Fruit fly (Drosophila melanogaster): ENCODE measurements around the gene eIF3e.

The eIF3e gene

dm6 chr3L:16748343-16748742 lies 38.4 kb downstream of the eIF3e start:
- TF ChIP-seq lola (GFP tag; optimal IDR thresholded peaks at IDR 0.05) (no peak), Hr83 (GFP tag; optimal IDR thresholded peaks at IDR 0.05; ENCODE audit: poor library complexity, severe bottlenecking) (no peak), rgr (GFP tag; optimal IDR thresholded peaks at IDR 0.05) (peak; percentile 2), Sp1 (GFP tag; optimal IDR thresholded peaks at IDR 0.05) (peak; percentile 44), brk (GFP tag; optimal IDR thresholded peaks at IDR 0.05) (no peak), usp (GFP tag; optimal IDR thresholded peaks at IDR 0.05) (no peak), Jra (GFP tag; optimal IDR thresholded peaks at IDR 0.05) (no peak), CrebA (GFP tag; optimal IDR thresholded peaks at IDR 0.05; ENCODE audit: borderline replicate concordance) (no peak), Hnf4 (GFP tag; optimal IDR thresholded peaks at IDR 0.05) (no peak), br (GFP tag; optimal IDR thresholded peaks at IDR 0.05) (no peak), GATAd (GFP tag; optimal IDR thresholded peaks at IDR 0.05) (no peak), foxo (GFP tag; optimal IDR thresholded peaks at IDR 0.05) (peak in 1 of 2 experiments; percentile 28), N (GFP tag; optimal IDR thresholded peaks at IDR 0.05) (no peak), fru (GFP tag; optimal IDR thresholded peaks at IDR 0.05) (peak; percentile 28), Vsx2 (GFP tag; optimal IDR thresholded peaks at IDR 0.05; ENCODE audit: partially characterized antibody) (no peak), psq (GFP tag; optimal IDR thresholded peaks at IDR 0.05) (peak; percentile 16), dsf (GFP tag; optimal IDR thresholded peaks at IDR 0.05; ENCODE audit: borderline replicate concordance) (no peak), Hr78 (GFP tag; optimal IDR thresholded peaks at IDR 0.05) (no peak), dmrt93B (GFP tag; optimal IDR thresholded peaks at IDR 0.05) (no peak), dl (GFP tag; optimal IDR thresholded peaks at IDR 0.05; ENCODE audit: insufficient read depth in 1 of 2, partially characterized antibody in 2 of 2) (no peak), Dfd (GFP tag; optimal IDR thresholded peaks at IDR 0.05) (no peak), OdsH (GFP tag; optimal IDR thresholded peaks at IDR 0.05) (peak; percentile 11), jim (GFP tag; optimal IDR thresholded peaks at IDR 0.05) (no peak), woc (GFP tag; optimal IDR thresholded peaks at IDR 0.05) (no peak), sv (GFP tag; optimal IDR thresholded peaks at IDR 0.05) (no peak), Dif (GFP tag; optimal IDR thresholded peaks at IDR 0.05; ENCODE audit: partially characterized antibody) (no peak), HLH106 (tag; optimal IDR thresholded peaks at IDR 0.05) (peak; percentile 46), Mio (GFP tag; optimal IDR thresholded peaks at IDR 0.05) (no peak), CG32264 (GFP tag; optimal IDR thresholded peaks at IDR 0.05) (no peak), Abd-B (GFP tag; optimal IDR thresholded peaks at IDR 0.05) (no peak), CG9705 (GFP tag; optimal IDR thresholded peaks at IDR 0.05) (no peak), h (GFP tag; optimal IDR thresholded peaks at IDR 0.05) (peak; percentile 25), pan (optimal IDR thresholded peaks at IDR 0.05) (no peak), tai (GFP tag; optimal IDR thresholded peaks at IDR 0.05) (no peak), ey (GFP tag; optimal IDR thresholded peaks at IDR 0.05) (no peak), sage (GFP tag; optimal IDR thresholded peaks at IDR 0.05) (no peak), Rel (GFP tag; optimal IDR thresholded peaks at IDR 0.05) (no peak), Rel (tag; optimal IDR thresholded peaks at IDR 0.05) (no peak), Myc (optimal IDR thresholded peaks at IDR 0.05) (no peak)

DNA sequence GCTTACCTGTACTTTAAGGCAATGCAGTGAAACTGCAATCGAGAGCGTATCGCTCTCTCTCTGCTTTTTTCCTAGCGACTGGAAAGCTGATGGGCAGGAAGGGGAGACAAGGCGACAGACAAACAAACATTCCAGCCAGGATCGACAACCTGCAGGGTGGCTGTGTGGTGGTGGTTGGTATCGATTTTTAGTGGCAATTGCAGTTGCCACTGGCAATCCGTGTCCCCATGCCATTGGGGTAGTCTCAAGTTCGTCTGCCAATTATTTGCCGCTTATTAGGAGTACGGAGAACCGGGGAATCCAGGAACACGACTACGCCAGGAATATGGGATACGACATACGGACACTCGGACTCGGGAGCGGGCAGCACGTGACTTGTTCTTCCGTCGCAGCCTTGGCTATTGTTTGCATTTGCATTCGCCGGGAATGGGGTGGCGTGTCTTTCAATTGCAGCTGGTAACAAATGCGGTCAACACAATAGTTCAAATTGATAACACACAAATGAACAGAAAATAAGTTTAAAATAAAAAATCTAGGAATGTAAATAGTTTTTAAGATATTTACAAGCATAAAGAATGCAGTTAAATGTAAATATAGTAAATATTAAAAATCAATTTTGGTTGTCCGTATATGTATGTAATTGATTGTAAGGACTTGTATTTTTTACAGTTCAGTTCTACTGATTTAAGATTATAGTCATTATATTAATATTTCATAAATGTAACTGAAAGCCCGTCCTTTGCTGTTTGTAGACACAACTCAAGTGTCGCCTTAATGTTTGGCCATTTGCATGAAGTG lies 40.0 kb downstream of the eIF3e start:
- TF ChIP-seq h (GFP tag; optimal IDR thresholded peaks at IDR 0.05), result no peak
- TF ChIP-seq Hnf4 (GFP tag; optimal IDR thresholded peaks at IDR 0.05), result no peak
- peak; percentile 29 for TF ChIP-seq HLH106 (tag; optimal IDR thresholded peaks at IDR 0.05)
- TF ChIP-seq Myc (optimal IDR thresholded peaks at IDR 0.05), result no peak
- no peak for TF ChIP-seq Hr78 (GFP tag; optimal IDR thresholded peaks at IDR 0.05)
- TF ChIP-seq Sp1 (GFP tag; optimal IDR thresholded peaks at IDR 0.05), result peak; percentile 34
- no peak for TF ChIP-seq Rel (GFP tag; optimal IDR thresholded peaks at IDR 0.05)
- no peak for TF ChIP-seq Rel (tag; optimal IDR thresholded peaks at IDR 0.05)
- TF ChIP-seq foxo (GFP tag; optimal IDR thresholded peaks at IDR 0.05), result peak in 1 of 2 experiments; percentile 19
- peak; percentile 22 for TF ChIP-seq OdsH (GFP tag; optimal IDR thresholded peaks at IDR 0.05)
- no peak for TF ChIP-seq psq (GFP tag; optimal IDR thresholded peaks at IDR 0.05)
- no peak for TF ChIP-seq CG32264 (GFP tag; optimal IDR thresholded peaks at IDR 0.05)

Data from whole organism, wandering third instar larva.